Fruit fly (Drosophila melanogaster): Measurements from ENCODE around the gene regucalcin.

The regucalcin gene

dm6 chrX:12006678-12007441 lies 5.3 kb upstream of the regucalcin start, which contains the start of gene CG1806 (continued):
- TF ChIP-seq CG8119 (GFP tag; IDR thresholded peaks at IDR 0.05) (peak; percentile 57; the same call in 2 of the 3 replicates), svp (GFP tag) (peak; percentile 43), cyc (GFP tag; optimal IDR thresholded peaks at IDR 0.05) (no peak), fd85E (GFP tag; optimal IDR thresholded peaks at IDR 0.05) (peak; percentile 63), lz (GFP tag; optimal IDR thresholded peaks at IDR 0.05) (no peak), Sox14 (GFP tag; optimal IDR thresholded peaks at IDR 0.05) (no peak), Sox102F (GFP tag; optimal IDR thresholded peaks at IDR 0.05) (peak; percentile 48), Lpt (GFP tag; optimal IDR thresholded peaks at IDR 0.05) (peak; percentile 41), CG31627 (GFP tag; optimal IDR thresholded peaks at IDR 0.05) (no peak), Hr4 (GFP tag; optimal IDR thresholded peaks at IDR 0.05) (no peak), ss (GFP tag; optimal IDR thresholded peaks at IDR 0.05) (peak; percentile 49 to 82), vri (GFP tag; optimal IDR thresholded peaks at IDR 0.05) (peak; percentile 51), Sox15 (GFP tag; optimal IDR thresholded peaks at IDR 0.05) (no peak), CG6854 (GFP tag; optimal IDR thresholded peaks at IDR 0.05) (peak; percentile 26), Smox (GFP tag; optimal IDR thresholded peaks at IDR 0.05) (no peak), CG16779 (tag; optimal IDR thresholded peaks at IDR 0.05) (peak; percentile 59), Gug (GFP tag; IDR thresholded peaks at IDR 0.05) (no peak), CG8632 (GFP tag; optimal IDR thresholded peaks at IDR 0.05) (peak; percentile 25), Blimp-1 (GFP tag; optimal IDR thresholded peaks at IDR 0.05) (no peak), acj6 (GFP tag; optimal IDR thresholded peaks at IDR 0.05) (no peak), spab (GFP tag; optimal IDR thresholded peaks at IDR 0.05) (peak; percentile 33), Ets21C (GFP tag; optimal IDR thresholded peaks at IDR 0.05) (no peak), Ets96B (tag; optimal IDR thresholded peaks at IDR 0.05) (peak; percentile 40), CG11294 (GFP tag; IDR thresholded peaks at IDR 0.05) (no peak), CG11902 (GFP tag; optimal IDR thresholded peaks at IDR 0.05) (no peak), CG6808 (GFP tag; optimal IDR thresholded peaks at IDR 0.05) (peak; percentile 69), CG10669 (GFP tag; optimal IDR thresholded peaks at IDR 0.05) (peak; percentile 32), achi (GFP tag; optimal IDR thresholded peaks at IDR 0.05) (peak; percentile 15), fd59A (GFP tag; optimal IDR thresholded peaks at IDR 0.05) (no peak), CG11762 (GFP tag; optimal IDR thresholded peaks at IDR 0.05; ENCODE audit: insufficient read depth) (no peak), CG6276 (GFP tag; optimal IDR thresholded peaks at IDR 0.05) (peak; percentile 68)

dm6 chrX:12007593-12007992 lies 4.6 kb upstream of the regucalcin start:
- TF ChIP-seq CG6276 (GFP tag; optimal IDR thresholded peaks at IDR 0.05) (no peak), Sox14 (GFP tag; optimal IDR thresholded peaks at IDR 0.05) (no peak), Eip78C (GFP tag) (peak; percentile 71), CG15336 (GFP tag; IDR thresholded peaks at IDR 0.05) (no peak), svp (GFP tag) (peak; percentile 6)

DNA sequence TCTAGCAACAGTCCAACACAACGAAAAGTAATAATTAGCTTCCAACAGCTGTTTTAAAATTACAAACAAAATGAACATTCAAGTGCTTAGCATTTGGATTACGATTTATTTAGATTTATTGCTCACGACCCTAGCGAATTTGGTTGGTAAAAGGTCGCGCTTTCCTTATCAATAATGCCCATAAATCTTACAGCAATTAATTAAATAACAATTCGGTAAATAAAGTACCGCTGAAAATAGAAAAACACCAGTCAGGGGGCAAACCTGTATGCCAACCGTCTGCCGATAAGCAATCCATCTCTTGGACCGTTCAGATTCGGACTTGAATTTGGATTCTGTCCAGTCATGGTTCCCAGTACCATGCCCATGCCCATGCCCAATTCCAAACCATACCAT lies 919 bp downstream of the regucalcin start:
- TF ChIP-seq svp (GFP tag) (peak; percentile 83), Eip78C (GFP tag) (no peak), CG6854 (GFP tag; optimal IDR thresholded peaks at IDR 0.05) (no peak)

dm6 chrX:12014131-12014530 lies 2.0 kb downstream of the regucalcin start:
- TF ChIP-seq svp (GFP tag), result peak; percentile 98
- no peak for TF ChIP-seq CG6163 (GFP tag; IDR thresholded peaks at IDR 0.05)
